Fruit fly (Drosophila melanogaster): ENCODE data around the gene COX8.

- no peak for TF ChIP-seq esg (GFP tag; conservative IDR thresholded peaks at IDR 0.05)
- no peak for TF ChIP-seq Meics (GFP tag; optimal IDR thresholded peaks at IDR 0.05)
- no peak for TF ChIP-seq CG4820 (GFP tag; optimal IDR thresholded peaks at IDR 0.05)
- TF ChIP-seq CG17359 (tag; optimal IDR thresholded peaks at IDR 0.05), result no peak
- TF ChIP-seq CG32772 (GFP tag; IDR thresholded peaks at IDR 0.05), result no peak
- no peak for TF ChIP-seq CG2120 (GFP tag; optimal IDR thresholded peaks at IDR 0.05)
- no peak for TF ChIP-seq Fer2 (tag; optimal IDR thresholded peaks at IDR 0.05)
- TF ChIP-seq CG33557 (GFP tag; optimal IDR thresholded peaks at IDR 0.05), result no peak
- no peak for TF ChIP-seq Aef1 (GFP tag; IDR thresholded peaks at IDR 0.05)
- no peak for TF ChIP-seq CoRest (tag; optimal IDR thresholded peaks at IDR 0.05)
Observed at dm6 chr3L:21490486-21490885, 48.8 kb downstream of the COX8 start, which contains the start of gene Neu2.

Data from whole organism, embryonic.